Fruit fly (Drosophila melanogaster) whole organism, wandering third instar larva: ENCODE data around the gene PIG-K.

Source experiments
- Dfd ChIP-seq: fragments of >200 bp; optimal IDR thresholded peaks from 2 replicates; lab custom pipeline; 2017; ENCODE audit warnings: missing biosample characterization, missing genetic modification characterization
- Dif ChIP-seq: fragments of 200-275, 200-300 bp; sonication (Bioruptor generic); optimal IDR thresholded peaks from 2 replicates; lab custom pipeline; 2018; ENCODE audit warnings: missing biosample characterization, missing genetic modification characterization; ENCODE audit not compliant: partially characterized antibody
- Hr78 ChIP-seq: fragments of >200 bp; optimal IDR thresholded peaks from 2 replicates; lab custom pipeline; 2017; ENCODE audit warnings: missing biosample characterization, missing genetic modification characterization
- Jra ChIP-seq: sonication (Bioruptor generic); optimal IDR thresholded peaks from 2 replicates; lab custom pipeline; 2016; ENCODE audit warnings: missing biosample characterization, missing genetic modification characterization
- Rel ChIP-seq, 2 experiments: fragments of 200-800 bp; sonication (Bioruptor generic) in 1 of 2; optimal IDR thresholded peaks; 2 replicates in 1 of 2; 3 replicates in 1 of 2; lab custom pipeline; 2016 to 2019; ENCODE audit warnings: mild to moderate bottlenecking in 2 of 2, missing biosample characterization in 2 of 2, missing genetic modification characterization in 2 of 2, moderate library complexity in 1 of 2
- Sp1 ChIP-seq: fragments of 200-800 bp; sonication (Bioruptor generic); optimal IDR thresholded peaks from 3 replicates; lab custom pipeline; 2019; ENCODE audit warnings: missing biosample characterization, mild to moderate bottlenecking, missing genetic modification characterization, moderate library complexity
- br ChIP-seq: fragments of 200-800 bp; sonication (Bioruptor generic); optimal IDR thresholded peaks from 2 replicates; lab custom pipeline; 2016; ENCODE audit warnings: missing biosample characterization, missing genetic modification characterization
- fru ChIP-seq: fragments of 200-800 bp; sonication (Bioruptor generic); optimal IDR thresholded peaks from 3 replicates; lab custom pipeline; 2016; ENCODE audit warnings: missing biosample characterization, mild to moderate bottlenecking, missing genetic modification characterization
- pan ChIP-seq: fragments of >200 bp; optimal IDR thresholded peaks from 2 replicates; lab custom pipeline; 2017
- psq ChIP-seq: fragments of 200-800 bp; sonication (Bioruptor generic); optimal IDR thresholded peaks from 3 replicates; lab custom pipeline; 2017; ENCODE audit warnings: missing biosample characterization, mild to moderate bottlenecking, missing genetic modification characterization, moderate library complexity
- usp ChIP-seq: fragments of >200 bp; optimal IDR thresholded peaks from 2 replicates; lab custom pipeline; 2017; ENCODE audit warnings: missing biosample characterization, missing genetic modification characterization

dm6 chrX:1988673-1989072 lies 20.5 kb downstream of the PIG-K start:
- no peak for TF ChIP-seq br (GFP tag; lab: Kevin White, UChicago)
- no peak for TF ChIP-seq Dif (GFP tag; lab: Kevin White, UChicago)
- TF ChIP-seq pan (lab: Kevin White, UChicago): no peak
- TF ChIP-seq psq (GFP tag; lab: Kevin White, UChicago): no peak
- TF ChIP-seq Hr78 (GFP tag; lab: Kevin White, UChicago): no peak
- no peak for TF ChIP-seq Sp1 (GFP tag; lab: Kevin White, UChicago)
- TF ChIP-seq Dfd (GFP tag; lab: Kevin White, UChicago): no peak
- TF ChIP-seq Rel (GFP tag; optimal IDR thresholded peaks at IDR 0.05; lab: Kevin White, UChicago): no peak
- no peak for TF ChIP-seq Rel (tag; optimal IDR thresholded peaks at IDR 0.05; lab: Kevin White, UChicago)
- TF ChIP-seq Jra (GFP tag; lab: Kevin White, UChicago): no peak
- no peak for TF ChIP-seq fru (GFP tag; lab: Kevin White, UChicago)
- TF ChIP-seq usp (GFP tag; lab: Kevin White, UChicago): no peak
